Worm (Caenorhabditis elegans): ENCODE measurements around the gene F57A8.6.

F57A8.6 gene

DNA sequence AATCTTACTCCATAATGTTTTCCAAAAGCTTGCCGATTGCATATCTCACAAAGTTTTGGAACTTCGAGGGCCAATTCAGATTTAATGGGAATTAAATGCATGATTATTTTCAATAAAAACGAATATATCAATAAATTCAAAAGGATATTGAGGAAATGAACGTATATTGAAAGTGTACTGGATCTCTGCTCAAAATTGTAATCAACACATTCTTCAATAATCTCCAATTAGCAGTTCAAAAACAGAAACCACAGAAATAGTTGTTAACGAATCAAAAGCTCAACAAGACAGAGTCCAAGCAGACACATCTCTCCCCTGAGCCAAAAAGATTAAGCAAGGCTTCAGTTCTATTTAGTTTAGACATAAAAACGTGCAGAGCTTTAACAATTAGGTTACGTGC lies 3.2 kb downstream of the F57A8.6 start, which contains the start of gene nhr-192:
TSS of gene nhr-192 (minus strand) at position 101 of the 400 bp plus-strand sequence.
- TF ChIP-seq unc-62 (GFP tag; optimal IDR thresholded peaks at IDR 0.05): no peak
- no peak for TF ChIP-seq ZK546.5 (tag; optimal IDR thresholded peaks at IDR 0.05)
- no peak for TF ChIP-seq blmp-1 (tag; optimal IDR thresholded peaks at IDR 0.05; ENCODE audit: insufficient read depth)
- TF ChIP-seq nhr-10 (tag; optimal IDR thresholded peaks at IDR 0.05): no peak

DNA sequence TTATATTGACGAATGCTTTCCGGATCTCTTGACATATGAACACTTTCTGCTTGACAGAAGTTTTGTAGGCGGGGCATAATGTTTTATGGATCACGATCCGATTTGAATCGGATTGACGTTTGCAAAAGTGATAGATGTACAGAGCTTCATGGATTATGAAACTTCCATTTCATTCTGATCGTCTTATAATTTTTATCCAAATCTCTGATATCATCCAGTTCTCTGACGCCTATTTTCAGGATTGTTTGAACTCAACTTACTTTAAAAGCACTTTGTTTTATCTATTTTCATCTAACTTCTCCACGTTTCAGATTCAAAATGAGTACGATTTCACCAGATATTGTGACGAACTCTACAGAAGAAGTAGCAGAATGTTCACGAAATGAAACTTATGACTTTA lies 6.9 kb downstream of the F57A8.6 start, which contains the start of gene npr-39:
TSS of gene npr-39 (plus strand) at position 301 of the 400 bp plus-strand sequence.
- TF ChIP-seq ceh-82 (tag; optimal IDR thresholded peaks at IDR 0.05): no peak
- no peak for TF ChIP-seq nhr-10 (tag; optimal IDR thresholded peaks at IDR 0.05)
- TF ChIP-seq blmp-1 (tag; optimal IDR thresholded peaks at IDR 0.05; ENCODE audit: insufficient read depth): no peak
- TF ChIP-seq mbf-1 (tag; optimal IDR thresholded peaks at IDR 0.05): no peak
- no peak for TF ChIP-seq skn-1 (tag; optimal IDR thresholded peaks at IDR 0.05)
- TF ChIP-seq peb-1 (tag; optimal IDR thresholded peaks at IDR 0.05): no peak
- TF ChIP-seq F13H6.1 (tag; optimal IDR thresholded peaks at IDR 0.05): no peak
- TF ChIP-seq snpc-4 (tag; optimal IDR thresholded peaks at IDR 0.05): no peak

DNA sequence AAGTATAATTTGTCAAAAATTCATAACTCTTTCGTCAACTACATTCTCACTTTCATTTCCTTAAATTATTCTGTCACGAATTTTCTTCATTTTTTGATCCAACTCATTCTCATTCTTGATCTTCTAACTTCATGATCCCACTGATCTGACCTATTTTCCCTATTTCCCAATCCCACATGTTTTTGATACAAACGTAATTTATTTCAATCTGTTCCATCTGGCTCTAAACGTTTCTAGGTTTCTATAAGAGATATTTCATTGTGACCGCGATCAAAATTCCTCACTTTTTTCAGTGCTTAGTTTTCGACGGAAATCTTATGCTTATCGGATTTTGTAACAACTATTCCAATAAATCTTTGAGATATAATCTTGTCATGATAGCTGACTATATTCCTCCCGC lies 8.0 kb downstream of the F57A8.6 start:
- TF ChIP-seq nhr-23 (tag; optimal IDR thresholded peaks at IDR 0.05) (no peak), elt-3 (tag; optimal IDR thresholded peaks at IDR 0.05) (no peak), ZK546.5 (tag; optimal IDR thresholded peaks at IDR 0.05) (no peak), ztf-4 (tag; optimal IDR thresholded peaks at IDR 0.05) (no peak), snpc-4 (tag; optimal IDR thresholded peaks at IDR 0.05) (no peak), C34F6.9 (tag; optimal IDR thresholded peaks at IDR 0.05) (no peak), dmd-4 (tag; optimal IDR thresholded peaks at IDR 0.05) (no peak), nhr-25 (tag; optimal IDR thresholded peaks at IDR 0.05) (no peak), sem-4 (tag; optimal IDR thresholded peaks at IDR 0.05) (no peak), blmp-1 (tag; optimal IDR thresholded peaks at IDR 0.05; ENCODE audit: insufficient read depth) (no peak), nhr-11 (tag; optimal IDR thresholded peaks at IDR 0.05) (no peak), ceh-16 (tag; optimal IDR thresholded peaks at IDR 0.05) (no peak)

DNA sequence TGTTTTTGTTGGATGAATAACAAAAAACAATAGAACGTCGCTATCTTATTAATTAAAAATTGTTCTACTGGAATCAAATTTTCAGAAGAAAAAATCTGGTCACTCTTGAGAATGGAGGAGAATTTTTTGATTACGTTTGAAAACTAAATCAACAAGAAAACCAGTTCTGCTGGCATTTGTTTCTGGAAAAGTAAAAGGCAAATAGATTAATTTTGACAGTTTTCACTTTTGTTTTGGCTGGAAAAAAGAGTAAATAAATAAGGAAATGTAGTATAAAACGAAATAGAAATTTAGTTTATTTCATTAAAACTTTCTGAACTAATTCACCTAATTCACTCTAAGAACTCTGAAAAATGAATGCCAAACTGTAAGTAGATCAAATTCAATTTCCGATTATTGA lies 9.5 kb downstream of the F57A8.6 start, which contains the start of gene fipr-13:
TSS of gene fipr-13 (plus strand) at position 301 of the 400 bp plus-strand sequence.
- TF ChIP-seq Y55F3AM.14 (GFP tag; optimal IDR thresholded peaks at IDR 0.05) (no peak), mbf-1 (tag; optimal IDR thresholded peaks at IDR 0.05) (no peak), lin-39 (tag; optimal IDR thresholded peaks at IDR 0.05) (no peak), crh-2 (tag; optimal IDR thresholded peaks at IDR 0.05) (no peak), nhr-129 (tag; optimal IDR thresholded peaks at IDR 0.05) (no peak), mab-5 (tag; optimal IDR thresholded peaks at IDR 0.05) (no peak), gmeb-1 (tag; optimal IDR thresholded peaks at IDR 0.05) (no peak), lsy-2 (tag; optimal IDR thresholded peaks at IDR 0.05) (no peak), lin-13 (GFP tag; optimal IDR thresholded peaks at IDR 0.05) (no peak), elt-1 (tag; optimal IDR thresholded peaks at IDR 0.05) (no peak), nhr-77 (tag; optimal IDR thresholded peaks at IDR 0.05) (no peak), unc-62 (GFP tag; optimal IDR thresholded peaks at IDR 0.05) (no peak), C34F6.9 (tag; optimal IDR thresholded peaks at IDR 0.05) (no peak), sma-9 (GFP tag; optimal IDR thresholded peaks at IDR 0.05) (no peak), sma-9 (tag; optimal IDR thresholded peaks at IDR 0.05) (no peak), fos-1 (tag; optimal IDR thresholded peaks at IDR 0.05) (no peak), ztf-1 (GFP tag; conservative IDR thresholded peaks at IDR 0.05) (no peak)

DNA sequence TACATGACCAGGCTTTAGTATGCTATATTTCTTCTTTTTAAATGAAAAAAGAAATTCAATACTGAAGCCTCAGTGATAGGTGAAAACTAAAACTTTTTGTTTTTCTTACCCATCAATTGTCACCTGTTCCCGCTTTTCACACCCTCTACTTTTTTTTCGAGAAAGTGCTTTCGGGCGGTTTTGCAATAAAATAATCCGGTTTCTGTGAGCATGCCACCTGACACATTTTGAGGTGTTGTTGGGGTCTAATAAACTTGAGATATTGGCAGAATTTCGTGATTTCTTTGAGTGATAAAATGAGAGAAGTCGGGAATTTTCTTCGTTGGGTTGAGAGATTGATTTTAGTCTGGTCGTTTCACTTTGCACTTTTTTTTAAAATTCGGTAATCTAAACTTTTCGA lies 13.7 kb downstream of the F57A8.6 start:
- TF ChIP-seq egl-27 (tag; optimal IDR thresholded peaks at IDR 0.05) (no peak), nhr-25 (tag; optimal IDR thresholded peaks at IDR 0.05) (no peak), nhr-21 (tag; optimal IDR thresholded peaks at IDR 0.05) (no peak), alr-1 (tag; optimal IDR thresholded peaks at IDR 0.05) (no peak), gmeb-1 (tag; optimal IDR thresholded peaks at IDR 0.05) (no peak), zag-1 (tag; optimal IDR thresholded peaks at IDR 0.05) (no peak), nhr-129 (tag; optimal IDR thresholded peaks at IDR 0.05) (peak; percentile 6), ztf-11 (tag; optimal IDR thresholded peaks at IDR 0.05) (no peak), mdl-1 (tag; optimal IDR thresholded peaks at IDR 0.05) (no peak), ztf-4 (tag; optimal IDR thresholded peaks at IDR 0.05) (no peak), ZK546.5 (tag; optimal IDR thresholded peaks at IDR 0.05) (no peak), lsy-2 (tag; optimal IDR thresholded peaks at IDR 0.05) (no peak), C34F6.9 (tag; optimal IDR thresholded peaks at IDR 0.05) (peak; percentile 9), sem-4 (tag; optimal IDR thresholded peaks at IDR 0.05) (no peak)
